Fruit fly (Drosophila melanogaster) Kc167 (cell line): ENCODE data around the gene sage.

Experiments
- Myc ChIP-seq: fragments of >200 bp; optimal IDR thresholded peaks from 2 replicates; lab custom pipeline; 2017; ENCODE audit warnings: missing external identifiers
- Sin3A ChIP-seq: fragments of >200 bp; optimal IDR thresholded peaks from 2 replicates; lab custom pipeline; 2018; ENCODE audit warnings: missing external identifiers
- h ChIP-seq: fragments of >200 bp; optimal IDR thresholded peaks from 3 replicates; lab custom pipeline; 2018; ENCODE audit warnings: missing external identifiers
- insv ChIP-seq: fragments of >200 bp; optimal IDR thresholded peaks from 3 replicates; lab custom pipeline; 2018; ENCODE audit warnings: missing external identifiers
- psq ChIP-seq: fragments of >200 bp; optimal IDR thresholded peaks from 2 replicates; lab custom pipeline; 2017; ENCODE audit warnings: missing external identifiers
- ttk ChIP-seq: sonication (Bioruptor generic); optimal IDR thresholded peaks from 2 replicates; lab custom pipeline; 2017; ENCODE audit warnings: missing external identifiers

sage gene

dm6 chr3R:9213029-9213428, 50.9 kb downstream of the sage start:
- TF ChIP-seq h (lab: Kevin White, UChicago) (no peak), insv (lab: Kevin White, UChicago) (no peak), Myc (lab: Kevin White, UChicago) (no peak), Sin3A (lab: Kevin White, UChicago) (no peak), ttk (no peak), psq (lab: Kevin White, UChicago) (no peak)
